Worm (Caenorhabditis elegans) whole organism, dauer: ENCODE results near the gene srt-18.

ENCODE experiments used
- unc-62 ChIP-seq: sonication (generic microtip); optimal IDR thresholded peaks from 2 replicates; lab custom pipeline; 2017; ENCODE audit warnings: missing biosample characterization, missing genetic modification reagents, missing genetic modification characterization

The srt-18 gene

ce11 chrV:8983604-8984003, 31.8 kb downstream of the srt-18 start, which contains the start of gene str-86:
Gene str-86 (minus strand): TSS chrV:8983704.
- TF ChIP-seq unc-62 (GFP tag; lab: Kevin White, UChicago), result no peak

- TF ChIP-seq unc-62 (GFP tag; lab: Kevin White, UChicago), result no peak
Observed at ce11 chrV:8980845-8981244, 34.6 kb downstream of the srt-18 start, which contains the start of gene str-84. Gene str-84 (minus strand): TSS chrV:8980945.

ce11 chrV:8977895-8978294, 37.5 kb downstream of the srt-18 start:
- no peak for TF ChIP-seq unc-62 (GFP tag; lab: Kevin White, UChicago)

ce11 chrV:8974889-8975422, 40.5 kb downstream of the srt-18 start, which contains the start of gene nhr-143:
Gene nhr-143 (minus strand): TSS chrV:8974939.
- TF ChIP-seq unc-62 (GFP tag; lab: Kevin White, UChicago), result no peak

DNA sequence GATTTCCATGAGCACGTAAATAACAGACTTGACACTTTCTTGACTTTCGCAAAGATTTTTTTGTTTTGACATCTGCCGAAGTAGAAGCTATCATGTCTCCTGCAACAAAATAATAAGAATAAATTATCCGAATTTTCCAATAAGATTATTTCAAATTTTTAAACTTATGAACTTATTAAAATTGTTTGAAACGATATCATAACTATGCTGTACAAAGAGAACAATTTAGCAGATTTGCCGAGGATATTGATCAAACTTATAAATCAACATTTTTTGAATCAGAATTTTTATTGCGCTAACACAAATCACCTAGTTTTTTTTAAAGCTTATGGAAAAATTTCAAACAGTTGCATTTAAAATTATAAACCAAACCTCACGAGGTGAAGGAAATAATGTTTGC, 43.2 kb downstream of the srt-18 start, which contains the start of gene nhr-195:
nhr-195 (minus strand) TSS at position 101 of the 400 bp plus-strand sequence.
- TF ChIP-seq unc-62 (GFP tag; lab: Kevin White, UChicago), result no peak

DNA sequence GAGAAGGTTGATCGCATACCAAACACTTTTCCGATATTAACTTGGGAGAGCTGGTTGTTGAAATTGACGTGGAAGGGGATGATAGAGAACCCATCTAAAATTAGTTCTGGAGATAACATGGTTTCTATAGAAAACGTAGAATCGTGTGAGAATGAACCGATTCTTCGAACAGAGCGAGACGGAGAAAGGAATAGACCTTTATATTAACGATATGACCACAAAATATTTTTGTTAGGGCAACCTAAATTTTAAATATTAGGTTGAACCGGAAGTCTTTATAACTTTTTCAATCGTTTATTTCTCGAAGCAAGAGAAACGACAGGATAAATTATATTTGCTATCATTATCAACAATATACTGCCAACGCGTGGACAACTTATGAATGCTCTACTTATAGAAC, 49.4 kb downstream of the srt-18 start, which contains the start of gene nhr-219:
nhr-219 (minus strand) TSS at position 101 of the 400 bp plus-strand sequence.
- no peak for TF ChIP-seq unc-62 (GFP tag; lab: Kevin White, UChicago)
